Worm (Caenorhabditis elegans) whole organism, early embryonic: ENCODE data around the gene C48D5.3.
A peak's percentile ranks its signal among the peaks of the same experiment; 100 is the strongest.

Source experiments
- B0310.2 ChIP-seq: sonication (generic microtip); optimal IDR thresholded peaks from 2 replicates; lab custom pipeline; 2016; ENCODE audit warnings: mild to moderate bottlenecking, missing genetic modification characterization, missing compliant biosample characterization
- F13C5.2 ChIP-seq: sonication (generic microtip); optimal IDR thresholded peaks from 2 replicates; lab custom pipeline; 2017; ENCODE audit warnings: mild to moderate bottlenecking, missing genetic modification characterization, inconsistent platforms, missing compliant biosample characterization
- aly-1 ChIP-seq: sonication (generic microtip); optimal IDR thresholded peaks from 2 replicates; lab custom pipeline; 2016; ENCODE audit warnings: missing genetic modification characterization, missing compliant biosample characterization
- ama-1 ChIP-seq: fragments of 150-350 bp; optimal IDR thresholded peaks from 2 replicates; lab custom pipeline; 2014
- ceh-13 ChIP-seq: fragments of 200-800 bp; sonication (Bioruptor generic); optimal IDR thresholded peaks from 2 replicates; lab custom pipeline; 2018; ENCODE audit warnings: mild to moderate bottlenecking, missing genetic modification characterization, missing compliant biosample characterization
- ceh-36 ChIP-seq: sonication (generic microtip); optimal IDR thresholded peaks from 2 replicates; lab custom pipeline; 2016; ENCODE audit warnings: missing genetic modification characterization, inconsistent platforms, missing compliant biosample characterization
- ets-7 ChIP-seq: sonication (generic microtip); optimal IDR thresholded peaks from 2 replicates; lab custom pipeline; 2016; ENCODE audit warnings: missing genotype, missing genetic modification characterization, missing compliant biosample characterization
- flt-1 ChIP-seq: fragments of 200-800 bp; sonication (Bioruptor generic); IDR thresholded peaks from 2 replicates; pipeline ENCODE4 v1.3.6; 2022; ENCODE audit warnings: missing genetic modification characterization, missing compliant biosample characterization
- hmbx-1 ChIP-seq: sonication (generic microtip); optimal IDR thresholded peaks from 2 replicates; lab custom pipeline; 2016; ENCODE audit warnings: mild to moderate bottlenecking, missing genetic modification characterization, missing compliant biosample characterization
- hmg-4 ChIP-seq: fragments of 200-800 bp; sonication (Bioruptor generic); optimal IDR thresholded peaks from 2 replicates; lab custom pipeline; 2018; ENCODE audit warnings: mild to moderate bottlenecking, missing genetic modification characterization, missing compliant biosample characterization
- hnd-1 ChIP-seq: sonication (generic microtip); optimal IDR thresholded peaks from 2 replicates; lab custom pipeline; 2016; ENCODE audit warnings: missing genetic modification characterization, missing compliant biosample characterization
- pes-1 ChIP-seq: fragments of 200-800 bp; sonication (Bioruptor generic); IDR thresholded peaks from 2 replicates; pipeline ENCODE4 v1.3.6; 2022; ENCODE audit warnings: missing genetic modification reagents, missing genetic modification characterization, missing compliant biosample characterization
- scrt-1 ChIP-seq: fragments of 200-800 bp; sonication (Bioruptor generic); IDR thresholded peaks from 2 replicates; pipeline ENCODE4 v1.3.6; 2022; ENCODE audit warnings: missing genetic modification characterization, missing compliant biosample characterization
- sea-1 ChIP-seq: fragments of 200-800 bp; sonication (Bioruptor generic); conservative IDR thresholded peaks from 2 replicates; pipeline ENCODE4 v1.3.6; 2022; ENCODE audit warnings: missing genetic modification characterization, missing compliant biosample characterization
- tbx-11 ChIP-seq: fragments of 200-800 bp; sonication (Bioruptor generic); IDR thresholded peaks from 2 replicates; pipeline ENCODE4 v1.3.6; 2022; ENCODE audit warnings: missing genetic modification characterization, missing compliant biosample characterization
- tbx-37 ChIP-seq: fragments of 200-800 bp; sonication (Bioruptor generic); conservative IDR thresholded peaks from 2 replicates; pipeline ENCODE4 v1.3.6; 2022; ENCODE audit warnings: missing genetic modification reagents, missing genetic modification characterization, missing compliant biosample characterization
- tra-4 ChIP-seq: sonication (generic microtip); optimal IDR thresholded peaks from 2 replicates; lab custom pipeline; 2017; ENCODE audit warnings: missing genetic modification characterization, missing compliant biosample characterization

Gene C48D5.3

ce11 chrIII:3541093-3541492, 40.4 kb downstream of the C48D5.3 start:
- no peak for TF ChIP-seq flt-1 (GFP tag; lab: Robert Waterston, UW)
- no peak for TF ChIP-seq sea-1 (GFP tag; lab: Robert Waterston, UW)
- no peak for TF ChIP-seq ets-7 (tag; lab: Kevin White, UChicago)
- no peak for TF ChIP-seq hmbx-1 (tag; lab: Kevin White, UChicago)
- TF ChIP-seq tbx-37, result no peak
- TF ChIP-seq hmg-4 (GFP tag; lab: Kevin White, UChicago), result no peak
- no peak for TF ChIP-seq ceh-13 (GFP tag; lab: Kevin White, UChicago)
- no peak for TF ChIP-seq ceh-36 (tag; lab: Kevin White, UChicago)
- TF ChIP-seq ama-1, result no peak
- no peak for TF ChIP-seq tra-4
- TF ChIP-seq hnd-1, result no peak

DNA sequence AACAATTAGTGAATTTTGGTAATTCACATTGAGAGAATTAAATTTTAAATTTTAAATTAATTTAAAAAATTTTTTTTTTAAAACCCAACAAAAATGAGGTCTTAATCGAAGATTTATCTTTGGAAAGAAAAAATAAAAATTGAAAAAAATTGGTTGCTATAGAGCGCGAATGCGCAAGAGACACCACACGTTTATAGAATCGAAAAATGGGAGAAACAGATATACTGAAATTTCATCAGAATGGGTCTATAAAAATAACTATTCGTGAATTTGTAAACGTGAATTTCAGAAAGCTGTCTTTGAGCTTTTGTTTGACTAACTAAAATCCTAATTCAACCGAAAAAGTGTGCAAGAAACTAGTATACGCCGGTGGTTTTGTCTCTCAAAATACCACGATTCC, 41.1 kb downstream of the C48D5.3 start:
- TF ChIP-seq tbx-37, result 0 out of 2 replicates have a peak, but pooled peaks have one; percentile 24
- TF ChIP-seq ceh-36 (tag; lab: Kevin White, UChicago), result no peak
- TF ChIP-seq pes-1 (GFP tag; lab: Robert Waterston, UW), result peak; percentile 70
- no peak for TF ChIP-seq hmg-4 (GFP tag; lab: Kevin White, UChicago)
- no peak for TF ChIP-seq tbx-11 (GFP tag; lab: Robert Waterston, UW)
- TF ChIP-seq ama-1, result no peak
- no peak for TF ChIP-seq ets-7 (tag; lab: Kevin White, UChicago)
- TF ChIP-seq B0310.2, result no peak
- no peak for TF ChIP-seq aly-1

DNA sequence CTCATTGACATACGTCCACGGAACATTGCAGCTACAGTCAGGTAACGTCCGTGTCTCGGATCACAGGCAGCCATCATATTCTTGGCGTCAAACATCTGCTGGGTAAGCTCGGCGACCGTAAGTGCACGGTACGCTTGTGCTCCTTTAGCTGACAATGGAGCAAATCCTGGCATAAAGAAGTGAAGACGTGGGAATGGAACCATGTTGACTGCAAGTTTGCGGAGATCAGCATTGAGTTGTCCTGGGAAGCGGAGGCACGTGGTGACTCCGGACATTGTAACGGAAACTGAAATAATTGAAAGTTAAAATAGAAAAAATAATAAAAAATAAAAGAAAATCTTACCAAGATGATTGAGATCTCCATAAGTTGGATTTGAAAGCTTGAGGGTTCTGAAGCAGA, 42.0 kb downstream of the C48D5.3 start:
- TF ChIP-seq hnd-1, result no peak
- no peak for TF ChIP-seq B0310.2
- no peak for TF ChIP-seq tra-4
- no peak for TF ChIP-seq ceh-13 (GFP tag; lab: Kevin White, UChicago)
- no peak for TF ChIP-seq flt-1 (GFP tag; lab: Robert Waterston, UW)
- no peak for TF ChIP-seq ets-7 (tag; lab: Kevin White, UChicago)
- TF ChIP-seq scrt-1 (GFP tag; lab: Robert Waterston, UW), result no peak
- no peak for TF ChIP-seq ceh-36 (tag; lab: Kevin White, UChicago)
- no peak for TF ChIP-seq F13C5.2 (tag; lab: Kevin White, UChicago)
- no peak for TF ChIP-seq hmbx-1 (tag; lab: Kevin White, UChicago)
- TF ChIP-seq tbx-37, result no peak
- no peak for TF ChIP-seq hmg-4 (GFP tag; lab: Kevin White, UChicago)
- no peak for TF ChIP-seq sea-1 (GFP tag; lab: Robert Waterston, UW)
- no peak for TF ChIP-seq pes-1 (GFP tag; lab: Robert Waterston, UW)
- no peak for TF ChIP-seq aly-1

- TF ChIP-seq aly-1 (no peak), ama-1 (no peak), B0310.2 (no peak), hmbx-1 (tag; lab: Kevin White, UChicago) (no peak), F13C5.2 (tag; lab: Kevin White, UChicago) (no peak), pes-1 (GFP tag; lab: Robert Waterston, UW) (no peak), tra-4 (no peak), sea-1 (GFP tag; lab: Robert Waterston, UW) (no peak), ceh-13 (GFP tag; lab: Kevin White, UChicago) (no peak), hnd-1 (no peak), hmg-4 (GFP tag; lab: Kevin White, UChicago) (no peak), ets-7 (tag; lab: Kevin White, UChicago) (no peak), tbx-37 (no peak), ceh-36 (tag; lab: Kevin White, UChicago) (no peak), flt-1 (GFP tag; lab: Robert Waterston, UW) (no peak)
These were observed 44.1 kb downstream of the C48D5.3 start, which contains the start of gene cfap-20 for ce11 chrIII:3537401-3537800. Gene cfap-20, minus strand, starts transcription at chrIII:3537501.

DNA sequence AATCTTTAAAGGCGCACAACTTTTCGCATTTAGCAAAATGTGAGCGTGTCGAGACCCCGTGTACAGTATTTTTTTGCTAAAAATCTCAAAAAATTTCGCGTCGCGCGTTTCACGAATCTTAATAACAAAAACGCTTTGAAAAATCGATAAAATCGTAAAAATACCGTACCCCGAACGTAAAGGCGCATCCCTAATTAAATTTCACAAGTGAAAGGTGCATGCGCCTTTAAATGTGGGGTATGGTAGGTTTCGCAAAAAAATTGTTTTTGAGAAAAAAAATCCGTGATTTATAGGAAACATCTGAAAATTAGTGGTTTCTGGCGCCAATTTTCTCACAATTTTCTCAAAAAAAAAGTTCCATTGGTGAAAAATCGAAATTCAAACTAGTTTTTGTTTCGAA, 47.4 kb downstream of the C48D5.3 start:
- TF ChIP-seq tra-4 (no peak), F13C5.2 (tag; lab: Kevin White, UChicago) (no peak), tbx-11 (GFP tag; lab: Robert Waterston, UW) (no peak), scrt-1 (GFP tag; lab: Robert Waterston, UW) (no peak), hnd-1 (no peak), ama-1 (no peak), B0310.2 (no peak), aly-1 (no peak), ceh-13 (GFP tag; lab: Kevin White, UChicago) (no peak), sea-1 (GFP tag; lab: Robert Waterston, UW) (no peak), ets-7 (tag; lab: Kevin White, UChicago) (no peak), ceh-36 (tag; lab: Kevin White, UChicago) (no peak)

- no peak for TF ChIP-seq ama-1
- TF ChIP-seq sea-1 (GFP tag; lab: Robert Waterston, UW), result no peak
- no peak for TF ChIP-seq scrt-1 (GFP tag; lab: Robert Waterston, UW)
- TF ChIP-seq ets-7 (tag; lab: Kevin White, UChicago), result no peak
- TF ChIP-seq tbx-11 (GFP tag; lab: Robert Waterston, UW), result no peak
- no peak for TF ChIP-seq tbx-37
- TF ChIP-seq ceh-13 (GFP tag; lab: Kevin White, UChicago), result no peak
- no peak for TF ChIP-seq pes-1 (GFP tag; lab: Robert Waterston, UW)
- no peak for TF ChIP-seq B0310.2
These were observed 49.5 kb downstream of the C48D5.3 start for ce11 chrIII:3532035-3532434.

ce11 chrIII:3529744-3530208, 51.8 kb downstream of the C48D5.3 start, which contains the start of gene pitp-1:
Gene pitp-1, minus strand, starts transcription at chrIII:3529794.
- TF ChIP-seq aly-1, result no peak
- no peak for TF ChIP-seq ama-1
- no peak for TF ChIP-seq tra-4
